Fruit fly (Drosophila melanogaster): ENCODE data around the gene dnt.

Gene dnt

dm6 chr2L:19377129-19378083, 14.4 kb upstream of the dnt start (continued):
- no peak for TF ChIP-seq CG14014 (GFP tag; IDR thresholded peaks at IDR 0.05)
- TF ChIP-seq vnd (GFP tag; IDR thresholded peaks at IDR 0.05; ENCODE audit: partially characterized antibody) = no peak
- no peak for TF ChIP-seq CG1832 (GFP tag; optimal IDR thresholded peaks at IDR 0.05)
- peak; percentile 52 for TF ChIP-seq CG15601 (tag; optimal IDR thresholded peaks at IDR 0.05)
- TF ChIP-seq nau (GFP tag; optimal IDR thresholded peaks at IDR 0.05) = no peak
- no peak for TF ChIP-seq CTCF (GFP tag; optimal IDR thresholded peaks at IDR 0.05)
- peak in 1 of 2 experiments; percentile 69 for TF ChIP-seq bsh (GFP tag; optimal IDR thresholded peaks at IDR 0.05)
- TF ChIP-seq CG6254 (GFP tag; optimal IDR thresholded peaks at IDR 0.05) = peak; percentile 63
- TF ChIP-seq ttk (GFP tag; IDR thresholded peaks at IDR 0.05) = peak; percentile 39
- no peak for TF ChIP-seq crp (GFP tag; optimal IDR thresholded peaks at IDR 0.05)
- TF ChIP-seq ci (GFP tag; IDR thresholded peaks at IDR 0.05) = peak; percentile 68; the same call in 2 of the 3 replicates
- no peak for TF ChIP-seq D (optimal IDR thresholded peaks at IDR 0.05)
- TF ChIP-seq D (GFP tag; optimal IDR thresholded peaks at IDR 0.05) = peak; percentile 52
- no peak for TF ChIP-seq br (optimal IDR thresholded peaks at IDR 0.05)
- TF ChIP-seq Rx (GFP tag; IDR thresholded peaks at IDR 0.05) = no peak
- peak; percentile 47 for TF ChIP-seq tin (GFP tag; optimal IDR thresholded peaks at IDR 0.05)
- peak; percentile 79 for TF ChIP-seq ara (GFP tag; IDR thresholded peaks at IDR 0.05)
- TF ChIP-seq Pdp1 (GFP tag; optimal IDR thresholded peaks at IDR 0.05) = peak; percentile 16 to 27
- no peak for TF ChIP-seq sc (optimal IDR thresholded peaks at IDR 0.05)
- TF ChIP-seq sc (GFP tag; optimal IDR thresholded peaks at IDR 0.05) = no peak
- TF ChIP-seq CG10147 (GFP tag; optimal IDR thresholded peaks at IDR 0.05) = no peak
- TF ChIP-seq CG32767 (GFP tag; IDR thresholded peaks at IDR 0.05) = 0 out of 2 replicates have a peak, but pooled peaks have one; percentile 10
- TF ChIP-seq insv (GFP tag; optimal IDR thresholded peaks at IDR 0.05) = no peak
- TF ChIP-seq Ravus (GFP tag; IDR thresholded peaks at IDR 0.05) = no peak
- no peak for TF ChIP-seq CG34224 (GFP tag; IDR thresholded peaks at IDR 0.05; ENCODE audit: partially characterized antibody)
- TF ChIP-seq E2f2 (GFP tag; IDR thresholded peaks at IDR 0.05) = no peak
- no peak for TF ChIP-seq cato (GFP tag; optimal IDR thresholded peaks at IDR 0.05; ENCODE audit: borderline replicate concordance)
- no peak for TF ChIP-seq tx (GFP tag; optimal IDR thresholded peaks at IDR 0.05)
- TF ChIP-seq her (GFP tag; optimal IDR thresholded peaks at IDR 0.05) = no peak
- no peak for TF ChIP-seq fd64A (GFP tag; optimal IDR thresholded peaks at IDR 0.05)
- TF ChIP-seq z (GFP tag; IDR thresholded peaks at IDR 0.05) = no peak
- TF ChIP-seq exex (tag; optimal IDR thresholded peaks at IDR 0.05) = no peak
- peak; percentile 47 for TF ChIP-seq sisA (GFP tag; IDR thresholded peaks at IDR 0.05)
- peak; percentile 49 for TF ChIP-seq trem (tag; optimal IDR thresholded peaks at IDR 0.05)
- no peak for TF ChIP-seq toy (GFP tag; IDR thresholded peaks at IDR 0.05)
- TF ChIP-seq CG10321 (GFP tag; IDR thresholded peaks at IDR 0.05) = no peak
- TF ChIP-seq cad (GFP tag; optimal IDR thresholded peaks at IDR 0.05) = no peak
- peak; percentile 59 for TF ChIP-seq CG7839 (tag; optimal IDR thresholded peaks at IDR 0.05)
- TF ChIP-seq CG17361 (GFP tag; IDR thresholded peaks at IDR 0.05) = peak; percentile 72
- TF ChIP-seq CG4820 (GFP tag; optimal IDR thresholded peaks at IDR 0.05) = peak; percentile 19
- TF ChIP-seq gcm2 (GFP tag; optimal IDR thresholded peaks at IDR 0.05) = no peak
- peak; percentile 5 for TF ChIP-seq CG1792 (GFP tag; optimal IDR thresholded peaks at IDR 0.05)
- no peak for TF ChIP-seq CG6791 (GFP tag; IDR thresholded peaks at IDR 0.05; ENCODE audit: partially characterized antibody)
- TF ChIP-seq Fer1 (GFP tag; optimal IDR thresholded peaks at IDR 0.05) = peak; percentile 30
- no peak for TF ChIP-seq so (GFP tag; IDR thresholded peaks at IDR 0.05)
- no peak for TF ChIP-seq CG43689 (GFP tag; IDR thresholded peaks at IDR 0.05)
- no peak for TF ChIP-seq Max (GFP tag; optimal IDR thresholded peaks at IDR 0.05)
- TF ChIP-seq tgo (GFP tag; IDR thresholded peaks at IDR 0.05) = no peak; the same call in 2 of the 3 replicates
- TF ChIP-seq nom (GFP tag; optimal IDR thresholded peaks at IDR 0.05) = no peak
- TF ChIP-seq Elba2 (GFP tag; optimal IDR thresholded peaks at IDR 0.05) = peak; percentile 14

Data from whole organism, embryonic.